Fruit fly (Drosophila melanogaster) Kc167 (cell line): ENCODE results near the gene Pxd.

Experiments
- Myc ChIP-seq: fragments of >200 bp; optimal IDR thresholded peaks from 2 replicates; lab custom pipeline; 2017; ENCODE audit warnings: missing external identifiers
- Sin3A ChIP-seq: fragments of >200 bp; optimal IDR thresholded peaks from 2 replicates; lab custom pipeline; 2018; ENCODE audit warnings: missing external identifiers
- h ChIP-seq: fragments of >200 bp; optimal IDR thresholded peaks from 3 replicates; lab custom pipeline; 2018; ENCODE audit warnings: missing external identifiers
- insv ChIP-seq: fragments of >200 bp; optimal IDR thresholded peaks from 3 replicates; lab custom pipeline; 2018; ENCODE audit warnings: missing external identifiers
- psq ChIP-seq: fragments of >200 bp; optimal IDR thresholded peaks from 2 replicates; lab custom pipeline; 2017; ENCODE audit warnings: missing external identifiers
- ttk ChIP-seq: sonication (Bioruptor generic); optimal IDR thresholded peaks from 2 replicates; lab custom pipeline; 2017; ENCODE audit warnings: missing external identifiers

The Pxd gene

dm6 chr3R:17060809-17061394 lies 46.5 kb downstream of the Pxd start:
- TF ChIP-seq psq (lab: Kevin White, UChicago): no peak
- TF ChIP-seq Myc: no peak
- no peak for TF ChIP-seq h (lab: Kevin White, UChicago)

- TF ChIP-seq ttk (no peak), psq (lab: Kevin White, UChicago) (no peak), Sin3A (lab: Kevin White, UChicago) (no peak), h (lab: Kevin White, UChicago) (no peak), Myc (no peak), insv (no peak)
Measured at dm6 chr3R:17061736-17062371, 47.5 kb downstream of the Pxd start.

- TF ChIP-seq insv (no peak), h (lab: Kevin White, UChicago) (no peak), Myc (no peak), ttk (no peak), Sin3A (lab: Kevin White, UChicago) (no peak), psq (lab: Kevin White, UChicago) (no peak)
Measured at dm6 chr3R:17062705-17063104, 48.3 kb downstream of the Pxd start.

dm6 chr3R:17063763-17064162 lies 49.4 kb downstream of the Pxd start:
- TF ChIP-seq Myc: no peak
- no peak for TF ChIP-seq Sin3A (lab: Kevin White, UChicago)
- no peak for TF ChIP-seq psq (lab: Kevin White, UChicago)
- TF ChIP-seq insv: no peak
- TF ChIP-seq h (lab: Kevin White, UChicago): no peak
- TF ChIP-seq ttk: no peak

dm6 chr3R:17065018-17065784 lies 50.8 kb downstream of the Pxd start:
- TF ChIP-seq insv: no peak
- no peak for TF ChIP-seq ttk
- no peak for TF ChIP-seq h (lab: Kevin White, UChicago)
- no peak for TF ChIP-seq Sin3A (lab: Kevin White, UChicago)
- no peak for TF ChIP-seq Myc
- no peak for TF ChIP-seq psq (lab: Kevin White, UChicago)

- TF ChIP-seq Sin3A (lab: Kevin White, UChicago): no peak
- no peak for TF ChIP-seq ttk
- TF ChIP-seq h (lab: Kevin White, UChicago): no peak
- no peak for TF ChIP-seq insv
- TF ChIP-seq Myc: no peak
Measured at dm6 chr3R:17066077-17066476, 51.7 kb downstream of the Pxd start.

- TF ChIP-seq Sin3A (lab: Kevin White, UChicago) (no peak), ttk (no peak), h (lab: Kevin White, UChicago) (no peak), psq (lab: Kevin White, UChicago) (no peak), Myc (no peak), insv (no peak)
Measured at dm6 chr3R:17066828-17067430, 52.6 kb downstream of the Pxd start.

dm6 chr3R:17067721-17068120 lies 53.3 kb downstream of the Pxd start:
- TF ChIP-seq ttk (no peak), h (lab: Kevin White, UChicago) (no peak), Myc (no peak), psq (lab: Kevin White, UChicago) (no peak), Sin3A (lab: Kevin White, UChicago) (no peak), insv (no peak)

dm6 chr3R:17072526-17073114 lies 58.2 kb downstream of the Pxd start, which contains the start of the genes Ns1 and mRpS11:
Ns1 (minus strand) TSS chr3R:17072675.
mRpS11 (plus strand) TSS chr3R:17072732.
- no peak for TF ChIP-seq psq (lab: Kevin White, UChicago)
- TF ChIP-seq Sin3A (lab: Kevin White, UChicago): no peak
- TF ChIP-seq ttk: no peak
- TF ChIP-seq h (lab: Kevin White, UChicago): no peak
- no peak for TF ChIP-seq Myc
- TF ChIP-seq insv: no peak
